Fruit fly (Drosophila melanogaster) whole organism, embryonic: ENCODE results near the gene Art4.

Experiments
- Aef1 ChIP-seq: fragments of 200-800 bp; sonication (Bioruptor generic); IDR thresholded peaks from 3 replicates; pipeline ENCODE4 v1.3.6; 2022; ENCODE audit warnings: missing biosample characterization, missing genetic modification characterization
- Blimp-1 ChIP-seq: fragments of 200-800 bp; sonication (Bioruptor generic); optimal IDR thresholded peaks from 3 replicates; lab custom pipeline; 2018; ENCODE audit warnings: missing biosample characterization, missing genetic modification characterization, mild to moderate bottlenecking, moderate library complexity, missing genetic modification reagents
- CG10366 ChIP-seq: fragments of 200-800 bp; sonication (Bioruptor generic); IDR thresholded peaks from 2 replicates; pipeline ENCODE4 v1.3.6; 2022; ENCODE audit warnings: missing biosample characterization, missing genetic modification characterization
- CG10654 ChIP-seq: fragments of 200-800 bp; sonication (Bioruptor generic); optimal IDR thresholded peaks from 2 replicates; lab custom pipeline; 2016; ENCODE audit warnings: missing biosample characterization, missing genetic modification characterization
- CG10959 ChIP-seq: fragments of 200-800 bp; sonication (Bioruptor generic); IDR thresholded peaks from 2 replicates; pipeline ENCODE4 v1.3.6; 2022; ENCODE audit warnings: missing biosample characterization, missing genetic modification characterization
- CG10979 ChIP-seq: fragments of 200-800 bp; sonication (Bioruptor generic); optimal IDR thresholded peaks from 2 replicates; lab custom pipeline; 2018; ENCODE audit warnings: missing biosample characterization, mild to moderate bottlenecking, missing genetic modification characterization, moderate library complexity
- CG11504 ChIP-seq: fragments of 200-800 bp; sonication (Bioruptor generic); optimal IDR thresholded peaks from 3 replicates; lab custom pipeline; 2019; ENCODE audit warnings: missing biosample characterization, mild to moderate bottlenecking, missing genetic modification characterization, moderate library complexity
- CG13424 ChIP-seq: fragments of 200-800 bp; sonication (Bioruptor generic); optimal IDR thresholded peaks from 2 replicates; lab custom pipeline; 2019; ENCODE audit warnings: missing biosample characterization, mild to moderate bottlenecking, missing genetic modification characterization, moderate library complexity
- CG14441 ChIP-seq: fragments of 200-800 bp; sonication (Bioruptor generic); IDR thresholded peaks from 2 replicates; pipeline ENCODE4 v1.3.6; 2022; ENCODE audit warnings: missing biosample characterization, missing genetic modification characterization
- CG15269 ChIP-seq: fragments of 200-800 bp; sonication (Bioruptor generic); optimal IDR thresholded peaks from 2 replicates; lab custom pipeline; 2018; ENCODE audit warnings: missing biosample characterization, mild to moderate bottlenecking, missing genetic modification characterization, moderate library complexity
- CG15696 ChIP-seq: fragments of 200-800 bp; sonication (Bioruptor generic); optimal IDR thresholded peaks from 2 replicates; lab custom pipeline; 2019; ENCODE audit warnings: missing biosample characterization, mild to moderate bottlenecking, missing genetic modification characterization, moderate library complexity
- CG17361 ChIP-seq: fragments of 200-800 bp; sonication (Bioruptor generic); IDR thresholded peaks from 3 replicates; pipeline ENCODE4 v1.3.6; 2022; ENCODE audit warnings: missing biosample characterization, missing genetic modification characterization
- CG17612 ChIP-seq: fragments of 200-800 bp; sonication (Bioruptor generic); IDR thresholded peaks from 2 replicates; pipeline ENCODE4 v1.3.6; 2022; ENCODE audit warnings: missing biosample characterization, missing genetic modification characterization
- CG18011 ChIP-seq: fragments of 200-800 bp; sonication (Bioruptor generic); optimal IDR thresholded peaks from 2 replicates; lab custom pipeline; 2017; ENCODE audit warnings: missing biosample characterization, missing genetic modification characterization, mild to moderate bottlenecking, moderate library complexity, missing genotype
- CG18599 ChIP-seq: fragments of 200-800 bp; sonication (Bioruptor generic); optimal IDR thresholded peaks from 3 replicates; lab custom pipeline; 2017; ENCODE audit warnings: missing biosample characterization, missing genetic modification characterization, mild to moderate bottlenecking, moderate library complexity, missing genetic modification reagents
- CG34224 ChIP-seq: fragments of 200-800 bp; sonication (Bioruptor generic); IDR thresholded peaks from 3 replicates; pipeline ENCODE4 v1.3.6; 2022; ENCODE audit warnings: missing biosample characterization, missing genetic modification characterization; ENCODE audit not compliant: partially characterized antibody
- CG34376 ChIP-seq: fragments of 200-800 bp; sonication (Bioruptor generic); optimal IDR thresholded peaks from 2 replicates; lab custom pipeline; 2018; ENCODE audit warnings: missing biosample characterization, mild to moderate bottlenecking, missing genetic modification characterization
- CG43689 ChIP-seq: fragments of 200-800 bp; sonication (Bioruptor generic); IDR thresholded peaks from 2 replicates; pipeline ENCODE4 v1.3.6; 2022; ENCODE audit warnings: missing biosample characterization, missing genetic modification characterization
- CG4730 ChIP-seq: fragments of 200-800 bp; sonication (Bioruptor generic); IDR thresholded peaks from 2 replicates; pipeline ENCODE4 v1.3.6; 2022; ENCODE audit warnings: missing biosample characterization, missing genetic modification characterization
- CG5180 ChIP-seq: fragments of 200-800 bp; sonication (Bioruptor generic); optimal IDR thresholded peaks from 3 replicates; lab custom pipeline; 2017; ENCODE audit warnings: missing biosample characterization, missing genetic modification characterization, mild to moderate bottlenecking, moderate library complexity, missing genetic modification reagents
- CG7556 ChIP-seq: fragments of 200-800 bp; sonication (Bioruptor generic); optimal IDR thresholded peaks from 2 replicates; lab custom pipeline; 2017; ENCODE audit warnings: missing biosample characterization, mild to moderate bottlenecking, missing genetic modification characterization
- CG8359 ChIP-seq: fragments of 200-800 bp; sonication (Bioruptor generic); optimal IDR thresholded peaks from 2 replicates; lab custom pipeline; 2017; ENCODE audit warnings: missing biosample characterization, mild to moderate bottlenecking, missing genetic modification characterization, borderline replicate concordance
- CG8478 ChIP-seq: fragments of >200 bp; optimal IDR thresholded peaks from 2 replicates; lab custom pipeline; 2018
- CG8765 ChIP-seq: fragments of 200-800 bp; sonication (Bioruptor generic); IDR thresholded peaks from 2 replicates; pipeline ENCODE4 v1.3.6; 2022; ENCODE audit warnings: missing biosample characterization, missing genetic modification characterization
- Dip3 ChIP-seq: fragments of 200-800 bp; sonication (Bioruptor generic); optimal IDR thresholded peaks from 3 replicates; lab custom pipeline; 2016; ENCODE audit warnings: missing biosample characterization, missing genetic modification characterization
- Drgx ChIP-seq: fragments of 200-800 bp; sonication (Bioruptor generic); IDR thresholded peaks from 2 replicates; pipeline ENCODE4 v1.3.6; 2022; ENCODE audit warnings: missing biosample characterization, missing genetic modification characterization
- Ets97D ChIP-seq: fragments of 200-800 bp; sonication (Bioruptor generic); optimal IDR thresholded peaks from 3 replicates; lab custom pipeline; 2016; ENCODE audit warnings: missing biosample characterization, missing genetic modification characterization
- Fer3 ChIP-seq: fragments of 200-800 bp; sonication (Bioruptor generic); optimal IDR thresholded peaks from 2 replicates; lab custom pipeline; 2018; ENCODE audit warnings: missing biosample characterization, mild to moderate bottlenecking, missing genetic modification characterization, moderate library complexity
- H2.0 ChIP-seq: fragments of 200-800 bp; sonication (Bioruptor generic); IDR thresholded peaks from 2 replicates; pipeline ENCODE4 v1.3.6; 2022; ENCODE audit warnings: missing biosample characterization, missing genetic modification characterization
- HHEX ChIP-seq: fragments of 200-800 bp; sonication (Bioruptor generic); optimal IDR thresholded peaks from 3 replicates; lab custom pipeline; 2017; ENCODE audit warnings: missing biosample characterization, mild to moderate bottlenecking, missing genetic modification characterization, missing genetic modification reagents
- MTF-1 ChIP-seq: fragments of 200-800 bp; sonication (Bioruptor generic); optimal IDR thresholded peaks from 2 replicates; lab custom pipeline; 2018; ENCODE audit warnings: missing biosample characterization, mild to moderate bottlenecking, missing genetic modification characterization, borderline replicate concordance
- Max ChIP-seq: fragments of 200-800 bp; sonication (Bioruptor generic); optimal IDR thresholded peaks from 2 replicates; lab custom pipeline; 2016; ENCODE audit warnings: missing biosample characterization, mild to moderate bottlenecking, missing genetic modification characterization
- Med ChIP-seq: fragments of 200-800 bp; sonication (Bioruptor generic); peaks from one replicate; lab custom pipeline; 2016; ENCODE audit warnings: missing biosample characterization, missing genetic modification characterization, mild to moderate bottlenecking, inconsistent platforms, moderate library complexity
- Mes4 ChIP-seq: fragments of 200-800 bp; sonication (Bioruptor generic); optimal IDR thresholded peaks from 2 replicates; lab custom pipeline; 2016; ENCODE audit warnings: missing biosample characterization, missing genetic modification characterization
- Neu2 ChIP-seq: fragments of 200-800 bp; sonication (Bioruptor generic); optimal IDR thresholded peaks from 3 replicates; lab custom pipeline; 2016; ENCODE audit warnings: missing biosample characterization, missing genetic modification characterization, borderline replicate concordance
- Ptx1 ChIP-seq: fragments of 200-800 bp; sonication (Bioruptor generic); IDR thresholded peaks from 2 replicates; pipeline ENCODE4 v1.3.6; 2022; ENCODE audit warnings: missing biosample characterization, missing genetic modification characterization
- Rx ChIP-seq: fragments of 200-800 bp; sonication (Bioruptor generic); IDR thresholded peaks from 2 replicates; pipeline ENCODE4 v1.3.6; 2022; ENCODE audit warnings: missing biosample characterization, missing genetic modification characterization
- ase ChIP-seq: fragments of 200-800 bp; sonication (Bioruptor generic); IDR thresholded peaks from 3 replicates; pipeline ENCODE4 v1.3.6; 2022; ENCODE audit warnings: missing biosample characterization, missing genetic modification characterization
- az2 ChIP-seq: fragments of 200-800 bp; sonication (Bioruptor generic); optimal IDR thresholded peaks from 3 replicates; lab custom pipeline; 2016; ENCODE audit warnings: missing biosample characterization, missing genetic modification characterization
- dmrt11E ChIP-seq: fragments of 200-800 bp; sonication (Bioruptor generic); optimal IDR thresholded peaks from 3 replicates; lab custom pipeline; 2018; ENCODE audit warnings: missing biosample characterization, mild to moderate bottlenecking, missing genetic modification characterization, moderate library complexity
- grn ChIP-seq: fragments of 200-800 bp; sonication (Bioruptor generic); optimal IDR thresholded peaks from 3 replicates; lab custom pipeline; 2017; ENCODE audit warnings: missing biosample characterization, missing genetic modification characterization
- hth ChIP-seq: fragments of >200 bp; optimal IDR thresholded peaks from 2 replicates; lab custom pipeline; 2017; ENCODE audit warnings: inconsistent platforms
- mam ChIP-seq: fragments of 200-800 bp; sonication (Bioruptor generic); optimal IDR thresholded peaks from 3 replicates; lab custom pipeline; 2016; ENCODE audit warnings: missing biosample characterization, missing genetic modification characterization
- pum ChIP-seq: fragments of 200-800 bp; sonication (Bioruptor generic); optimal IDR thresholded peaks from 2 replicates; lab custom pipeline; 2016; ENCODE audit warnings: missing biosample characterization, missing genetic modification characterization
- sd ChIP-seq: fragments of 200-800 bp; sonication (Bioruptor generic); optimal IDR thresholded peaks from 3 replicates; lab custom pipeline; 2018; ENCODE audit warnings: missing biosample characterization, mild to moderate bottlenecking, missing genetic modification characterization, moderate library complexity
- slbo ChIP-seq: fragments of 200-800 bp; sonication (Bioruptor generic); IDR thresholded peaks from 2 replicates; pipeline ENCODE4 v1.3.6; 2022; ENCODE audit warnings: missing biosample characterization, missing genetic modification characterization
- tin ChIP-seq: fragments of 200-800 bp; sonication (Bioruptor generic); optimal IDR thresholded peaks from 3 replicates; lab custom pipeline; 2016; ENCODE audit warnings: missing biosample characterization, missing genetic modification characterization
- trh ChIP-seq: fragments of 200-800 bp; sonication (Bioruptor generic); optimal IDR thresholded peaks from 2 replicates; lab custom pipeline; 2016; ENCODE audit warnings: missing biosample characterization, missing genetic modification characterization
- vvl ChIP-seq: fragments of 200-800 bp; sonication (Bioruptor generic); IDR thresholded peaks from 2 replicates; pipeline ENCODE4 v1.3.6; 2022; ENCODE audit warnings: missing biosample characterization, missing genetic modification characterization

Gene Art4

DNA sequence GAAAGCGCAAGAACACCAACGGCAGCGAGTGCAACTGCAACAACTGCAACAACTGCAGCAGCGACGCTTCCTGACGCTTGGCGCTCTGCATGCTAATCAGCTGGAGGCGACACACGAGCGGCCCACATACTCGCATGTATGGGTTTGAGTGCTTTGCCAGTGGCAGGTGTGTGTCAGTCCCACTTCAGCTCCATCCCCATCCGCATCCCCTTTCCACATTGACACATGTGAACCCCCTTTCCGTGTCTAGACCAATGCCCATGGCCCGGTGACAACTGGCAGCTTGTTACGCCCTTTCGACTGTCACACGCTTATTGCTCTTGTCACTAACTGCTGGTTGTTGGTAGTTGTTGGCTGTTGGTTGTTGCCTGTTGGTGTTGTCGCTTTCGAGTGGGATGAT, 48.3 kb downstream of the Art4 start:
- TF ChIP-seq Dip3 (GFP tag; lab: Kevin White, UChicago) (no peak), Med (GFP tag; lab: Kevin White, UChicago) (peak; percentile 55), CG8478 (lab: Kevin White, UChicago) (peak; percentile 73)

DNA sequence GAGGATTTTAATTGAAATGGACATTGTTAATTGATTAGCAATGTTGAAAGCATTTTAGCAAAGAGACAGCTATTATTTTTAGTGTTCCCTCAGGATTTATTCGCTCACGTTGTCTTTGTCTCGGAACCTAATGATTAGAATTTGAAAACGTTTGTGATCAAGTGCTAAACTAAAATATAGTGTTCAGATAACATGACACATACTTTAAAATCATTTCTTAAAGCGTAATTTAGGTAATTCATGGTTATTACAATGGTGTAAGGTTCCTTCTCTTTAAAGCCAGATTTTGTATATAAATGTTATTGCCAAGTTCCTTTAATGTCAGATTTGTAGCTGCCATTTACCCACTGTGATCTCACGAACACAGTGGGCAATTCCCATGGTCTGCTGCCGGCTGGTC, 48.7 kb downstream of the Art4 start:
- no peak for TF ChIP-seq vvl (GFP tag; lab: Robert Waterston, UW)
- no peak for TF ChIP-seq Neu2 (GFP tag; lab: Kevin White, UChicago)
- TF ChIP-seq sd (tag; lab: Kevin White, UChicago) = no peak
- TF ChIP-seq CG43689 = no peak
- TF ChIP-seq CG15696 (tag; lab: Kevin White, UChicago) = no peak
- TF ChIP-seq Mes4 (GFP tag; lab: Kevin White, UChicago) = no peak
- TF ChIP-seq hth (lab: Kevin White, UChicago) = no peak
- no peak for TF ChIP-seq CG5180
- no peak for TF ChIP-seq dmrt11E
- no peak for TF ChIP-seq trh (GFP tag; lab: Kevin White, UChicago)
- no peak for TF ChIP-seq CG10654 (GFP tag; lab: Kevin White, UChicago)
- no peak for TF ChIP-seq Ets97D (GFP tag; lab: Kevin White, UChicago)
- TF ChIP-seq pum (GFP tag; lab: Kevin White, UChicago) = no peak

DNA sequence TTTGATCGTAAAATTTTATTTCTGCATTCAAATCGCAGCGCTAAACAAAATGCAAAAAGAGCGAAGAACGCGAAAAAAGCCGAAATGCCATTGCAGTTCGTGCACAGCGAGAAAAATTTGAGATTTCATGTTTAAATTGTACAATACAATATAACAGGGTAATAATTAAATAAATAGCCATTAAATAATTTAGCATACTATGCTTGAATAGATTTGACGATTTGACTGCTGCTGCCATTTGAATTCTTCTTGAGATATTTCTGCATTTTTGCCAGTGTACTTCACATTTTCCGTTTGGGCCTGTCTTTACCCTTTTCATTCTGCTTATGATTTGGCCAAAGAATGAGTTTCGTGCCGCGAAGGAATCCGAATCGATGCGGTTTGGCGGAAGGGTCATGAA, 51.0 kb downstream of the Art4 start:
- TF ChIP-seq HHEX (peak; percentile 14), MTF-1 (GFP tag; lab: Kevin White, UChicago) (no peak), CG14441 (GFP tag; lab: Robert Waterston, UW) (peak; percentile 30; the same call in 1 of the 2 replicates), az2 (GFP tag; lab: Kevin White, UChicago) (no peak), mam (GFP tag; lab: Kevin White, UChicago) (peak; percentile 1), CG13424 (peak; percentile 1), CG8765 (GFP tag; lab: Robert Waterston, UW) (no peak), Drgx (GFP tag; lab: Robert Waterston, UW) (peak; percentile 77), ase (GFP tag; lab: Robert Waterston, UW) (0 out of 3 replicates have a peak, but pooled peaks have one; percentile 27), CG10959 (GFP tag; lab: Robert Waterston, UW) (peak; percentile 28; the same call in 1 of the 2 replicates), tin (GFP tag; lab: Kevin White, UChicago) (peak; percentile 0), CG34224 (no peak), CG18011 (GFP tag; lab: Kevin White, UChicago) (no peak), CG18599 (GFP tag; lab: Kevin White, UChicago) (no peak), CG15269 (tag; lab: Kevin White, UChicago) (peak; percentile 29), CG10979 (tag; lab: Kevin White, UChicago) (peak; percentile 25), CG10366 (GFP tag; lab: Robert Waterston, UW) (peak; percentile 28; the same call in 1 of the 2 replicates), Rx (GFP tag; lab: Robert Waterston, UW) (0 out of 2 replicates have a peak, but pooled peaks have one; percentile 10), Ptx1 (GFP tag; lab: Robert Waterston, UW) (peak; percentile 63), Max (GFP tag; lab: Kevin White, UChicago) (peak; percentile 2), Aef1 (peak; percentile 11; the same call in 1 of the 3 replicates), Fer3 (no peak), CG17612 (GFP tag; lab: Robert Waterston, UW) (no peak), grn (GFP tag; lab: Kevin White, UChicago) (no peak), CG4730 (no peak; the same call in 1 of the 2 replicates), CG34376 (GFP tag; lab: Kevin White, UChicago) (no peak), CG11504 (tag; lab: Kevin White, UChicago) (peak; percentile 57), H2.0 (GFP tag; lab: Robert Waterston, UW) (0 out of 2 replicates have a peak, but pooled peaks have one; percentile 27), Blimp-1 (peak; percentile 34), CG8359 (no peak), CG7556 (no peak), CG17361 (GFP tag; lab: Robert Waterston, UW) (0 out of 3 replicates have a peak, but pooled peaks have one; percentile 14), slbo (GFP tag; lab: Robert Waterston, UW) (peak; percentile 41)
